Fruit fly (Drosophila melanogaster) whole organism, prepupa: Measurements from ENCODE around the gene CG1575.

ENCODE experiments used
- Blimp-1 ChIP-seq: fragments of 200-800 bp; sonication (Bioruptor generic); optimal IDR thresholded peaks from 3 replicates; lab custom pipeline; 2017; ENCODE audit warnings: missing biosample characterization, missing genetic modification characterization, mild to moderate bottlenecking, moderate library complexity, missing genetic modification reagents
- CG10631 ChIP-seq: fragments of 200-800 bp; sonication (Bioruptor generic); optimal IDR thresholded peaks from 2 replicates; lab custom pipeline; 2016; ENCODE audit warnings: missing biosample characterization, missing genetic modification characterization
- CG10669 ChIP-seq: fragments of 200-800 bp; sonication (Bioruptor generic); optimal IDR thresholded peaks from 3 replicates; lab custom pipeline; 2018; ENCODE audit warnings: missing biosample characterization, mild to moderate bottlenecking, missing genetic modification characterization, moderate library complexity
- CG11762 ChIP-seq: fragments of 200-800 bp; sonication (Bioruptor generic); optimal IDR thresholded peaks from 3 replicates; lab custom pipeline; 2016; ENCODE audit warnings: missing biosample characterization, missing genetic modification characterization; ENCODE audit not compliant: insufficient read depth
- CG11902 ChIP-seq: fragments of 200-800 bp; sonication (Bioruptor generic); optimal IDR thresholded peaks from 3 replicates; lab custom pipeline; 2016; ENCODE audit warnings: missing biosample characterization, missing genetic modification characterization
- CG15336 ChIP-seq: fragments of 200-800 bp; sonication (Bioruptor generic); IDR thresholded peaks from 2 replicates; pipeline ENCODE4 v1.3.6; 2022; ENCODE audit warnings: missing biosample characterization, missing genetic modification characterization
- CG1621 ChIP-seq: fragments of 200-800 bp; sonication (Bioruptor generic); optimal IDR thresholded peaks from 3 replicates; lab custom pipeline; 2018; ENCODE audit warnings: missing biosample characterization, mild to moderate bottlenecking, missing genetic modification characterization
- CG16779 ChIP-seq: fragments of 200-800 bp; sonication (Bioruptor generic); optimal IDR thresholded peaks from 3 replicates; lab custom pipeline; 2017; ENCODE audit warnings: missing biosample characterization, mild to moderate bottlenecking, missing genetic modification characterization
- CG3032 ChIP-seq: fragments of 200-800 bp; optimal IDR thresholded peaks from 2 replicates; lab custom pipeline; 2019; ENCODE audit warnings: missing biosample characterization, mild to moderate bottlenecking, missing genetic modification characterization, moderate library complexity
- CG31627 ChIP-seq: fragments of 200-800 bp; sonication (Bioruptor generic); optimal IDR thresholded peaks from 3 replicates; lab custom pipeline; 2016; ENCODE audit warnings: missing biosample characterization, missing genetic modification characterization
- CG32006 ChIP-seq: fragments of 200-800 bp; sonication (Bioruptor generic); optimal IDR thresholded peaks from 3 replicates; lab custom pipeline; 2017; ENCODE audit warnings: missing biosample characterization, mild to moderate bottlenecking, missing genetic modification characterization
- CG3919 ChIP-seq: fragments of 200-800 bp; sonication (Bioruptor generic); optimal IDR thresholded peaks from 3 replicates; lab custom pipeline; 2016; ENCODE audit warnings: missing biosample characterization, missing genetic modification characterization
- CG4318 ChIP-seq: fragments of 200-800 bp; sonication (Bioruptor generic); optimal IDR thresholded peaks from 3 replicates; lab custom pipeline; 2017; ENCODE audit warnings: missing biosample characterization, mild to moderate bottlenecking, missing genetic modification characterization
- CG6163 ChIP-seq: fragments of 200-800 bp; sonication (Bioruptor generic); IDR thresholded peaks from 3 replicates; pipeline ENCODE4 v1.3.6; 2022; ENCODE audit warnings: missing biosample characterization, missing genetic modification characterization
- CG6792 ChIP-seq: fragments of 200-800 bp; sonication (Bioruptor generic); optimal IDR thresholded peaks from 3 replicates; lab custom pipeline; 2016; ENCODE audit warnings: missing biosample characterization, missing genetic modification characterization
- CG6854 ChIP-seq: fragments of 200-800 bp; sonication (Bioruptor generic); optimal IDR thresholded peaks from 2 replicates; lab custom pipeline; 2017; ENCODE audit warnings: missing biosample characterization, mild to moderate bottlenecking, missing genetic modification characterization
- CG7368 ChIP-seq: fragments of 200-800 bp; sonication (Bioruptor generic); optimal IDR thresholded peaks from 3 replicates; lab custom pipeline; 2016; ENCODE audit warnings: missing biosample characterization, missing genetic modification characterization
- CG8119 ChIP-seq: fragments of 200-800 bp; sonication (Bioruptor generic); IDR thresholded peaks from 3 replicates; pipeline ENCODE4 v1.3.6; 2022; ENCODE audit warnings: missing biosample characterization, missing genetic modification characterization
- CG8319 ChIP-seq: fragments of 200-800 bp; sonication (Bioruptor generic); optimal IDR thresholded peaks from 3 replicates; lab custom pipeline; 2016; ENCODE audit warnings: missing biosample characterization, missing genetic modification characterization
- CG8632 ChIP-seq: fragments of 200-800 bp; sonication (Bioruptor generic); optimal IDR thresholded peaks from 3 replicates; lab custom pipeline; 2016; ENCODE audit warnings: missing biosample characterization, missing genetic modification characterization
- CG9139 ChIP-seq: fragments of 200-800 bp; sonication (Bioruptor generic); optimal IDR thresholded peaks from 3 replicates; lab custom pipeline; 2017; ENCODE audit warnings: missing biosample characterization, mild to moderate bottlenecking, missing genetic modification characterization
- Eip75B ChIP-seq: fragments of 200-800 bp; sonication (Bioruptor generic); optimal IDR thresholded peaks from 3 replicates; lab custom pipeline; 2016; ENCODE audit warnings: missing biosample characterization, missing genetic modification characterization
- Eip93F ChIP-seq: fragments of 200-800 bp; sonication (Bioruptor generic); optimal IDR thresholded peaks from 2 replicates; lab custom pipeline; 2016; ENCODE audit warnings: missing biosample characterization, mild to moderate bottlenecking, missing genetic modification characterization
- Ets21C ChIP-seq: fragments of 200-800 bp; sonication (Bioruptor generic); optimal IDR thresholded peaks from 3 replicates; lab custom pipeline; 2016; ENCODE audit warnings: missing biosample characterization, missing genetic modification characterization
- Ets96B ChIP-seq: fragments of 200-800 bp; optimal IDR thresholded peaks from 2 replicates; lab custom pipeline; 2019; ENCODE audit warnings: missing biosample characterization, mild to moderate bottlenecking, missing genetic modification characterization, moderate library complexity
- Hr38 ChIP-seq: sonication (Bioruptor generic); optimal IDR thresholded peaks from 2 replicates; lab custom pipeline; 2016; ENCODE audit warnings: missing biosample characterization, missing genetic modification characterization
- Hr39 ChIP-seq: fragments of 200-800 bp; sonication (Bioruptor generic); optimal IDR thresholded peaks from 2 replicates; lab custom pipeline; 2016; ENCODE audit warnings: missing biosample characterization, missing genetic modification characterization
- Hr4 ChIP-seq: fragments of 200-800 bp; sonication (Bioruptor generic); optimal IDR thresholded peaks from 3 replicates; lab custom pipeline; 2016; ENCODE audit warnings: missing biosample characterization, missing genetic modification characterization
- Met ChIP-seq: fragments of 200-800 bp; sonication (Bioruptor generic); optimal IDR thresholded peaks from 3 replicates; lab custom pipeline; 2016; ENCODE audit warnings: missing biosample characterization, missing genetic modification characterization
- OdsH ChIP-seq: fragments of 200-800 bp; sonication (Bioruptor generic); optimal IDR thresholded peaks from 3 replicates; lab custom pipeline; 2016; ENCODE audit warnings: missing biosample characterization, missing genetic modification characterization
- Smox ChIP-seq: fragments of 200-800 bp; sonication (Bioruptor generic); optimal IDR thresholded peaks from 3 replicates; lab custom pipeline; 2016; ENCODE audit warnings: missing biosample characterization, missing genetic modification characterization
- Sox14 ChIP-seq: fragments of 200-800 bp; sonication (Bioruptor generic); optimal IDR thresholded peaks from 3 replicates; lab custom pipeline; 2016; ENCODE audit warnings: missing biosample characterization, missing genetic modification characterization
- Sox15 ChIP-seq: fragments of 200-800 bp; sonication (Bioruptor generic); optimal IDR thresholded peaks from 3 replicates; lab custom pipeline; 2016; ENCODE audit warnings: missing biosample characterization, missing genetic modification characterization
- achi ChIP-seq: fragments of 200-800 bp; sonication (Bioruptor generic); optimal IDR thresholded peaks from 3 replicates; lab custom pipeline; 2016; ENCODE audit warnings: missing biosample characterization, missing genetic modification characterization
- dac ChIP-seq: fragments of 200-800 bp; sonication (Bioruptor generic); optimal IDR thresholded peaks from 2 replicates; lab custom pipeline; 2017; ENCODE audit warnings: missing biosample characterization, mild to moderate bottlenecking, missing genetic modification characterization
- dsx ChIP-seq: fragments of 200-800 bp; optimal IDR thresholded peaks from 3 replicates; lab custom pipeline; 2019; ENCODE audit warnings: missing biosample characterization, mild to moderate bottlenecking, missing genetic modification characterization, moderate library complexity; ENCODE audit not compliant: poor library complexity, severe bottlenecking
- fd59A ChIP-seq: fragments of 200-800 bp; sonication (Bioruptor generic); optimal IDR thresholded peaks from 2 replicates; lab custom pipeline; 2017; ENCODE audit warnings: missing biosample characterization, mild to moderate bottlenecking, missing genetic modification characterization, missing genetic modification reagents
- fd85E ChIP-seq: fragments of 200-800 bp; sonication (Bioruptor generic); optimal IDR thresholded peaks from 3 replicates; lab custom pipeline; 2016; ENCODE audit warnings: missing biosample characterization, missing genetic modification characterization
- fkh ChIP-seq: fragments of 200-800 bp; sonication (Bioruptor generic); optimal IDR thresholded peaks from 3 replicates; lab custom pipeline; 2017; ENCODE audit warnings: missing biosample characterization, mild to moderate bottlenecking, missing genetic modification characterization, moderate library complexity
- lz ChIP-seq: fragments of 200-800 bp; sonication (Bioruptor generic); optimal IDR thresholded peaks from 3 replicates; lab custom pipeline; 2016; ENCODE audit warnings: missing biosample characterization, missing genetic modification characterization
- net ChIP-seq: fragments of 200-800 bp; sonication (Bioruptor generic); optimal IDR thresholded peaks from 3 replicates; lab custom pipeline; 2016; ENCODE audit warnings: missing biosample characterization, missing genetic modification characterization
- pdm3 ChIP-seq: fragments of 200-800 bp; sonication (Bioruptor generic); optimal IDR thresholded peaks from 3 replicates; lab custom pipeline; 2016; ENCODE audit warnings: missing biosample characterization, missing genetic modification characterization
- salr ChIP-seq, 2 experiments: fragments of 200-800 bp; sonication (Bioruptor generic); optimal IDR thresholded peaks; 3 replicates each; lab custom pipeline; 2016 to 2018; ENCODE audit warnings: missing biosample characterization in 2 of 2, missing genetic modification characterization in 2 of 2, mild to moderate bottlenecking in 1 of 2
- ss ChIP-seq, 2 experiments: fragments of 200-800 bp; sonication (Bioruptor generic); optimal IDR thresholded peaks; 2 replicates in 1 of 2; 3 replicates in 1 of 2; lab custom pipeline; 2017 to 2018; ENCODE audit warnings: mild to moderate bottlenecking in 2 of 2, missing biosample characterization in 2 of 2, missing genetic modification characterization in 2 of 2, moderate library complexity in 1 of 2
- svp ChIP-seq: fragments of 200-800 bp; sonication (Bioruptor generic); peaks from one replicate; lab custom pipeline; 2016; ENCODE audit warnings: missing biosample characterization, missing genetic modification characterization
- topi ChIP-seq: fragments of 200-800 bp; sonication (Bioruptor generic); optimal IDR thresholded peaks from 3 replicates; lab custom pipeline; 2016; ENCODE audit warnings: missing biosample characterization, missing genetic modification characterization
- vri ChIP-seq: fragments of 200-800 bp; sonication (Bioruptor generic); optimal IDR thresholded peaks from 3 replicates; lab custom pipeline; 2016; ENCODE audit warnings: missing biosample characterization, mild to moderate bottlenecking, missing genetic modification characterization

The CG1575 gene

dm6 chrX:8122834-8123233, 6.0 kb downstream of the CG1575 start (continued):
- TF ChIP-seq CG8632 (GFP tag; lab: Kevin White, UChicago) = peak; percentile 4
- peak; percentile 17 for TF ChIP-seq Ets96B (tag; lab: Kevin White, UChicago)
- TF ChIP-seq net = peak; percentile 63
- no peak for TF ChIP-seq CG16779 (tag; lab: Kevin White, UChicago)
- peak; percentile 66; the same call in 2 of the 3 replicates for TF ChIP-seq CG6163 (GFP tag; lab: Robert Waterston, UW)
- peak; percentile 41 for TF ChIP-seq OdsH (GFP tag; lab: Kevin White, UChicago)
- TF ChIP-seq fd59A (GFP tag; lab: Kevin White, UChicago) = peak; percentile 36
- TF ChIP-seq Smox (GFP tag; lab: Kevin White, UChicago) = no peak
- peak; percentile 25 for TF ChIP-seq CG6792 (GFP tag; lab: Kevin White, UChicago)
- TF ChIP-seq lz (GFP tag; lab: Kevin White, UChicago) = no peak
- peak; percentile 15 for TF ChIP-seq topi (GFP tag; lab: Kevin White, UChicago)
- TF ChIP-seq Hr39 (GFP tag; lab: Kevin White, UChicago) = peak; percentile 6
- TF ChIP-seq Met (GFP tag; lab: Kevin White, UChicago) = no peak
- no peak for TF ChIP-seq Ets21C (GFP tag; lab: Kevin White, UChicago)
- TF ChIP-seq Eip93F (GFP tag; lab: Kevin White, UChicago) = no peak
- no peak for TF ChIP-seq CG8319
- TF ChIP-seq CG11902 (GFP tag; lab: Kevin White, UChicago) = peak; percentile 5
- peak; percentile 28 for TF ChIP-seq Eip75B (GFP tag; lab: Kevin White, UChicago)
- TF ChIP-seq salr (GFP tag; optimal IDR thresholded peaks at IDR 0.05; lab: Kevin White, UChicago) = peak in 1 of 2 experiments; percentile 38
- TF ChIP-seq Blimp-1 = no peak
- TF ChIP-seq Sox14 (GFP tag; lab: Kevin White, UChicago) = peak; percentile 28
- TF ChIP-seq dac = peak; percentile 47
- TF ChIP-seq CG6854 = no peak
- no peak for TF ChIP-seq svp (GFP tag; lab: Kevin White, UChicago)

- TF ChIP-seq ss (GFP tag; optimal IDR thresholded peaks at IDR 0.05; lab: Kevin White, UChicago) (no peak), CG32006 (GFP tag; lab: Kevin White, UChicago) (peak; percentile 81), CG15336 (GFP tag; lab: Robert Waterston, UW) (peak; percentile 54), svp (GFP tag; lab: Kevin White, UChicago) (no peak), CG9139 (no peak), CG6854 (no peak), net (no peak), CG31627 (GFP tag; lab: Kevin White, UChicago) (no peak), fkh (GFP tag; lab: Kevin White, UChicago) (no peak), CG3032 (tag; lab: Kevin White, UChicago) (no peak), CG10631 (GFP tag; lab: Kevin White, UChicago) (peak; percentile 23), CG10669 (GFP tag; lab: Kevin White, UChicago) (no peak), vri (GFP tag; lab: Kevin White, UChicago) (no peak), dac (no peak), fd59A (GFP tag; lab: Kevin White, UChicago) (no peak), CG7368 (GFP tag; lab: Kevin White, UChicago) (no peak), Ets21C (GFP tag; lab: Kevin White, UChicago) (no peak), dsx (no peak), Eip93F (GFP tag; lab: Kevin White, UChicago) (no peak), Sox14 (GFP tag; lab: Kevin White, UChicago) (no peak), CG8319 (no peak), Hr38 (GFP tag; lab: Kevin White, UChicago) (no peak), CG8119 (GFP tag; lab: Robert Waterston, UW) (peak; percentile 48; the same call in 2 of the 3 replicates), lz (GFP tag; lab: Kevin White, UChicago) (no peak), topi (GFP tag; lab: Kevin White, UChicago) (no peak), OdsH (GFP tag; lab: Kevin White, UChicago) (peak; percentile 37), Ets96B (tag; lab: Kevin White, UChicago) (no peak), CG3919 (GFP tag; lab: Kevin White, UChicago) (peak; percentile 3), pdm3 (no peak), Eip75B (GFP tag; lab: Kevin White, UChicago) (no peak), CG8632 (GFP tag; lab: Kevin White, UChicago) (no peak), CG4318 (peak; percentile 60), Hr4 (GFP tag; lab: Kevin White, UChicago) (peak; percentile 6), fd85E (GFP tag; lab: Kevin White, UChicago) (no peak), Sox15 (no peak), CG6163 (GFP tag; lab: Robert Waterston, UW) (0 out of 3 replicates have a peak, but pooled peaks have one; percentile 21), achi (GFP tag; lab: Kevin White, UChicago) (peak; percentile 23), CG6792 (GFP tag; lab: Kevin White, UChicago) (no peak), CG11762 (no peak), CG1621 (no peak)
These were observed 8.4 kb downstream of the CG1575 start for dm6 chrX:8125224-8125649.
